Worm (Caenorhabditis elegans) whole organism, midembryonic: Measurements from ENCODE around the gene F56D6.6.

Experiments used
- ref-1 ChIP-seq: fragments of 200-800 bp; sonication (Bioruptor generic); conservative IDR thresholded peaks from 2 replicates; pipeline ENCODE4 v1.3.6; 2022; ENCODE audit warnings: missing genetic modification reagents, missing genetic modification characterization, missing compliant biosample characterization
- ztf-23 ChIP-seq: fragments of 200-800 bp; sonication (Bioruptor generic); IDR thresholded peaks from 2 replicates; pipeline ENCODE4 v1.3.6; 2022; ENCODE audit warnings: missing genetic modification reagents, missing genetic modification characterization, missing compliant biosample characterization
- ztf-29 ChIP-seq: fragments of 200-800 bp; sonication (Bioruptor generic); IDR thresholded peaks from 2 replicates; pipeline ENCODE4 v1.3.6; 2022; ENCODE audit warnings: missing genetic modification reagents, missing genetic modification characterization, missing compliant biosample characterization

DNA sequence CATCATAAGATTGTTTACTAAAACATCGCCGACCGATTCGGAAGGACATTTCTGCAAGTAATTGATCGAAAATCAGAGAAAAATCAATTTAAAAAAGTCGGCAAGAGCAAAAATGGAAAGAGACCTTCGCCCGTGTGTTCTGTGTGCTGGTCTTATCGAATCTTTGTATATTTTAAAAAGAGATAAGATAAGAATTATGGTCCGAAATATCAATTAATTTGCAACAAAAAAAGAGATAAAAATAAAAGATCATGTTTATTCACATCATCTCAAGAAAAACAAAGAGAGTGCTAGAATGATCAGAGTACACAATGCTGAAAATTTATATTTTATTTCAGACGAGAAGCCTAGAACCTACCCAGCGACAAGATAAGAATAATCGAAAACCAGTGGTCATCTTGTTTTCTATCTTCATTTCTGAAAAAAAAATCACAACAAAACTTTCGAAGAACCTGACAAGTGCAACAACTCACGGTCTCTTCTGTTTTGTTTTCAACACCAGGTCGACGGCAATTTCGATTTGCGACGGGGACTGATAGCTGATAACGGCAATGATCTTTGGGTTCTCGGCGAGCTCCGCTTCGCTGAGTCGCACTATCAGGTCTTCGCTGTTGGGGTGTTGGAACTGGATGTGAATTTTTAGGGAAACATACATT, 24.6 kb upstream of the F56D6.6 start, which contains the start of gene F37C4.6:
- TF ChIP-seq ztf-29 (no peak), ztf-23 (no peak), ref-1 (no peak)
